Worm (Caenorhabditis elegans) whole organism, L4 larva: ENCODE data around the gene sri-47.
A peak's percentile ranks its signal among the peaks of the same experiment; 100 is the strongest.

ENCODE experiments used
- ZK337.2 ChIP-seq: fragments of 200-800 bp; sonication (Bioruptor generic); IDR thresholded peaks from 2 replicates; pipeline ENCODE4 v1.3.6; 2022; ENCODE audit warnings: missing genetic modification reagents, missing genetic modification characterization, missing compliant biosample characterization
- aly-2 ChIP-seq: sonication (generic microtip); optimal IDR thresholded peaks from 2 replicates; lab custom pipeline; 2018; ENCODE audit warnings: missing biosample characterization, missing genetic modification characterization
- arid-1 ChIP-seq: fragments of 200-800 bp; sonication (Bioruptor generic); conservative IDR thresholded peaks from 2 replicates; pipeline ENCODE4 v1.3.6; 2022; ENCODE audit warnings: missing genetic modification reagents, missing genetic modification characterization, missing compliant biosample characterization
- ceh-28 ChIP-seq: fragments of 150-350 bp; optimal IDR thresholded peaks from 2 replicates; lab custom pipeline; 2014; ENCODE audit warnings: missing biosample characterization, missing genetic modification reagents, missing genetic modification characterization
- daf-16 ChIP-seq, 3 experiments: sonication (generic microtip); optimal IDR thresholded peaks; 2 replicates each; lab custom pipeline; 2016 to 2017; ENCODE audit warnings: missing genetic modification characterization in 3 of 3, missing genetic modification reagents in 3 of 3, mild to moderate bottlenecking in 2 of 3, missing compliant biosample characterization in 2 of 3, missing biosample characterization in 1 of 3, moderate library complexity in 1 of 3
- daf-8 ChIP-seq: fragments of 200-800 bp; sonication (Bioruptor generic); IDR thresholded peaks from 2 replicates; pipeline ENCODE4 v1.3.6; 2022; ENCODE audit warnings: missing genetic modification characterization, missing compliant biosample characterization
- dmd-6 ChIP-seq: fragments of 200-800 bp; sonication (Bioruptor generic); IDR thresholded peaks from 2 replicates; pipeline ENCODE4 v1.3.6; 2022; ENCODE audit warnings: missing genetic modification reagents, missing genetic modification characterization, missing compliant biosample characterization
- dpl-1 ChIP-seq: fragments of 150-350 bp; optimal IDR thresholded peaks from 2 replicates; lab custom pipeline; 2014; ENCODE audit warnings: missing biosample characterization, missing genetic modification reagents, missing genetic modification characterization
- duxl-1 ChIP-seq: sonication (generic microtip); optimal IDR thresholded peaks from 2 replicates; lab custom pipeline; 2016; ENCODE audit warnings: mild to moderate bottlenecking, missing genetic modification characterization, moderate library complexity, missing compliant biosample characterization; ENCODE audit not compliant: poor library complexity
- dve-1 ChIP-seq: sonication (generic microtip); optimal IDR thresholded peaks from 2 replicates; lab custom pipeline; 2017; ENCODE audit warnings: antibody characterized with exemption, mild to moderate bottlenecking, missing genetic modification characterization, missing compliant biosample characterization; ENCODE audit not compliant: insufficient read depth
- fkh-10 ChIP-seq: fragments of 150-350 bp; optimal IDR thresholded peaks from 2 replicates; lab custom pipeline; 2014; ENCODE audit warnings: missing biosample characterization, missing genetic modification reagents, missing genetic modification characterization
- hif-1 ChIP-seq, 2 experiments: sonication (generic microtip); optimal IDR thresholded peaks; 2 replicates each; lab custom pipeline; 2016 to 2017; ENCODE audit warnings: missing compliant biosample characterization in 2 of 2, missing genetic modification characterization in 2 of 2, missing genetic modification reagents in 2 of 2, missing genotype in 2 of 2, mild to moderate bottlenecking in 1 of 2
- madf-5 ChIP-seq, 2 experiments: fragments of 200-800 bp; sonication (Bioruptor generic); IDR thresholded peaks; 2 replicates each; pipeline ENCODE4 v1.3.6; 2022; ENCODE audit warnings: missing compliant biosample characterization in 2 of 2, missing genetic modification characterization in 2 of 2
- madf-9 ChIP-seq: fragments of 200-800 bp; sonication (Bioruptor generic); conservative IDR thresholded peaks from 2 replicates; pipeline ENCODE4 v1.3.6; 2022; ENCODE audit warnings: missing genetic modification reagents, missing genetic modification characterization, missing compliant biosample characterization
- mdl-1 ChIP-seq, 2 experiments: fragments of 150-350 bp in 1 of 2; sonication (generic microtip) in 1 of 2; optimal IDR thresholded peaks; 2 replicates each; lab custom pipeline; 2014 to 2017; ENCODE audit warnings: missing biosample characterization in 2 of 2, missing genetic modification characterization in 2 of 2
- mdt-29 ChIP-seq: fragments of 200-800 bp; sonication (Bioruptor generic); IDR thresholded peaks from 2 replicates; pipeline ENCODE4 v1.3.6; 2022; ENCODE audit warnings: missing genetic modification reagents, missing genetic modification characterization, missing compliant biosample characterization
- nhr-102 ChIP-seq: sonication (generic microtip); optimal IDR thresholded peaks from 2 replicates; lab custom pipeline; 2016; ENCODE audit warnings: mild to moderate bottlenecking, missing genetic modification characterization, moderate library complexity, missing compliant biosample characterization
- nhr-11 ChIP-seq: fragments of 150-350 bp; optimal IDR thresholded peaks from 2 replicates; lab custom pipeline; 2014; ENCODE audit warnings: missing biosample characterization, missing genetic modification characterization
- nhr-237 ChIP-seq: sonication (generic microtip); optimal IDR thresholded peaks from 2 replicates; lab custom pipeline; 2017; ENCODE audit warnings: missing biosample characterization, missing genetic modification characterization
- nhr-41 ChIP-seq: fragments of 200-800 bp; sonication (Bioruptor generic); IDR thresholded peaks from 2 replicates; pipeline ENCODE4 v1.3.6; 2022; ENCODE audit warnings: missing genetic modification reagents, missing genetic modification characterization, missing compliant biosample characterization
- nhr-42 ChIP-seq: fragments of 200-800 bp; sonication (Bioruptor generic); IDR thresholded peaks from 2 replicates; pipeline ENCODE4 v1.3.6; 2022; ENCODE audit warnings: missing genetic modification characterization, missing compliant biosample characterization
- pqm-1 ChIP-seq: sonication (generic microtip); optimal IDR thresholded peaks from 2 replicates; lab custom pipeline; 2017; ENCODE audit warnings: missing biosample characterization, missing genetic modification characterization
- sdz-12 ChIP-seq: fragments of 200-800 bp; sonication (Bioruptor generic); optimal IDR thresholded peaks from 2 replicates; lab custom pipeline; 2018; ENCODE audit warnings: mild to moderate bottlenecking, missing genetic modification characterization, missing compliant biosample characterization
- set-16 ChIP-seq: fragments of 200-800 bp; sonication (Bioruptor generic); IDR thresholded peaks from 2 replicates; pipeline ENCODE4 v1.3.6; 2022; ENCODE audit warnings: missing genetic modification reagents, missing genetic modification characterization, missing compliant biosample characterization
- snpc-1.2 ChIP-seq: fragments of 200-800 bp; sonication (Bioruptor generic); IDR thresholded peaks from 2 replicates; pipeline ENCODE4 v1.3.6; 2022; ENCODE audit warnings: missing genetic modification reagents, missing genetic modification characterization, missing compliant biosample characterization
- tra-1 ChIP-seq: fragments of 200-800 bp; sonication (Bioruptor generic); IDR thresholded peaks from 2 replicates; pipeline ENCODE4 v1.3.6; 2022; ENCODE audit warnings: missing genetic modification reagents, missing genetic modification characterization, missing compliant biosample characterization
- unc-39 ChIP-seq: sonication (generic microtip); optimal IDR thresholded peaks from 2 replicates; lab custom pipeline; 2017; ENCODE audit warnings: missing biosample characterization, missing genetic modification characterization
- zfp-3 ChIP-seq: fragments of 200-800 bp; sonication (Bioruptor generic); conservative IDR thresholded peaks from 2 replicates; pipeline ENCODE4 v1.3.6; 2022; ENCODE audit warnings: missing genetic modification reagents, missing genetic modification characterization, missing compliant biosample characterization

sri-47 gene

ce11 chrII:2707872-2708271, 51.2 kb downstream of the sri-47 start, which contains the start of gene Y47G7B.2 (continued):
- TF ChIP-seq zfp-3: no peak
- no peak for TF ChIP-seq nhr-102
- no peak for TF ChIP-seq dve-1 (tag; lab: Kevin White, UChicago)
- TF ChIP-seq nhr-11 (tag; lab: Kevin White, UChicago): no peak
- TF ChIP-seq ceh-28 (tag; lab: Kevin White, UChicago): no peak
- no peak for TF ChIP-seq madf-9 (GFP tag; lab: Robert Waterston, UW)
- TF ChIP-seq fkh-10 (GFP tag; lab: Kevin White, UChicago): no peak
- no peak for TF ChIP-seq pqm-1 (tag; lab: Kevin White, UChicago)
- no peak for TF ChIP-seq tra-1 (GFP tag; lab: Robert Waterston, UW)
- no peak for TF ChIP-seq sdz-12 (GFP tag; lab: Kevin White, UChicago)
- TF ChIP-seq mdl-1 (tag; optimal IDR thresholded peaks at IDR 0.05; lab: Kevin White, UChicago): no peak
- no peak for TF ChIP-seq daf-16 (GFP tag; optimal IDR thresholded peaks at IDR 0.05; lab: Kevin White, UChicago)
- peak; percentile 68 for TF ChIP-seq daf-16 (tag; optimal IDR thresholded peaks at IDR 0.05; lab: Kevin White, UChicago)
- no peak for TF ChIP-seq snpc-1.2 (GFP tag; lab: Robert Waterston, UW)
- no peak for TF ChIP-seq ZK337.2
- TF ChIP-seq nhr-41 (GFP tag; lab: Robert Waterston, UW): no peak
- no peak for TF ChIP-seq arid-1
- TF ChIP-seq mdt-29 (GFP tag; lab: Robert Waterston, UW): no peak
- no peak for TF ChIP-seq unc-39 (tag; lab: Kevin White, UChicago)
- TF ChIP-seq nhr-42 (GFP tag; lab: Robert Waterston, UW): no peak
- TF ChIP-seq madf-5 (GFP tag; IDR thresholded peaks at IDR 0.05; lab: Robert Waterston, UW): no peak
- TF ChIP-seq dpl-1: no peak
- peak; percentile 90 for TF ChIP-seq duxl-1 (tag; lab: Kevin White, UChicago)
- no peak for TF ChIP-seq hif-1 (tag; optimal IDR thresholded peaks at IDR 0.05; lab: Kevin White, UChicago)
- TF ChIP-seq daf-8 (GFP tag; lab: Robert Waterston, UW): no peak
- TF ChIP-seq aly-2: no peak
- TF ChIP-seq nhr-237 (tag; lab: Kevin White, UChicago): no peak
- TF ChIP-seq dmd-6: 0 out of 2 replicates have a peak, but pooled peaks have one; percentile 10
- TF ChIP-seq set-16 (GFP tag; lab: Robert Waterston, UW): no peak
